Worm (Caenorhabditis elegans): Measurements from ENCODE around the gene ldp-1.

DNA sequence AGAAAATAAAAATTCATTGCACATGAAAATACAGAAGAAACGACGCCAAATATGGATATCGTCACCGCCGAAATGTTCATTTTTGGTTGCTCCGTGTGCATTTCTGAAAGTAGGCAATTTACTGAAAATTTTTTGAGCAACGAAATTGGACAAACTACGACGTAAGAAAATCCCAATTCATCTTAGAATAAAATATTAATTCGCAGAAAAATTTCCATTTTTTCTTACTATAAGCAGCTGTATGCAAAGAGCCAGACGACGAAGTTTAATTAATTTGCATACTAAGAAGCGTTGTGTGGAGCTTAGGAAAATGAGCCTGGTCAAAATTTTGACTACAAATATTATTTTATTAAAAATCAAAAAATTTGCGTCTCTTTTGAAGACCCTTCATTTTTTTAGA, 39.3 kb downstream of the ldp-1 start, which contains the start of gene srbc-19:
- no peak for TF ChIP-seq elt-2 (tag; optimal IDR thresholded peaks at IDR 0.05)
- TF ChIP-seq ceh-22 (tag; optimal IDR thresholded peaks at IDR 0.05) = no peak
- no peak for TF ChIP-seq ceh-9 (tag; optimal IDR thresholded peaks at IDR 0.05)

All from whole organism, late embryonic.